Worm (Caenorhabditis elegans): ENCODE data around the gene F45F2.9.
"Not testable (repeated sequence)": the region's sequence is repeated elsewhere in the genome, so short reads cannot be mapped to it uniquely, and the experiment has no call there.

- TF ChIP-seq aly-2, nhr-11 (tag; optimal IDR thresholded peaks at IDR 0.05): not testable (repeated sequence)
Measured at ce11 chrV:8534534-8535283, 21.4 kb upstream of the F45F2.9 start, which contains the start of the genes his-6 and his-5.
